Fruit fly (Drosophila melanogaster) whole organism, embryonic: ENCODE measurements around the gene Gale.

Source experiments
- Asciz ChIP-seq: fragments of 200-800 bp; sonication (Bioruptor generic); optimal IDR thresholded peaks from 2 replicates; lab custom pipeline; 2017; ENCODE audit warnings: missing biosample characterization, mild to moderate bottlenecking, missing genetic modification characterization, missing genetic modification reagents
- Atf6 ChIP-seq: fragments of 200-800 bp; sonication (Bioruptor generic); IDR thresholded peaks from 2 replicates; pipeline ENCODE4 v1.3.6; 2022; ENCODE audit warnings: missing biosample characterization, missing genetic modification characterization
- Bteb2 ChIP-seq: fragments of 200-800 bp; sonication (Bioruptor generic); optimal IDR thresholded peaks from 2 replicates; lab custom pipeline; 2016; ENCODE audit warnings: missing biosample characterization, missing genetic modification characterization
- C15 ChIP-seq: fragments of 200-800 bp; sonication (Bioruptor generic); IDR thresholded peaks from 3 replicates; pipeline ENCODE4 v1.3.6; 2022; ENCODE audit warnings: missing biosample characterization, missing genetic modification characterization
- CG10979 ChIP-seq: fragments of 200-800 bp; sonication (Bioruptor generic); optimal IDR thresholded peaks from 2 replicates; lab custom pipeline; 2018; ENCODE audit warnings: missing biosample characterization, mild to moderate bottlenecking, missing genetic modification characterization, moderate library complexity
- CG12219 ChIP-seq: fragments of 200-800 bp; sonication (Bioruptor generic); optimal IDR thresholded peaks from 3 replicates; lab custom pipeline; 2018; ENCODE audit warnings: missing biosample characterization, mild to moderate bottlenecking, missing genetic modification characterization
- CG13123 ChIP-seq: fragments of 200-800 bp; sonication (Bioruptor generic); optimal IDR thresholded peaks from 2 replicates; lab custom pipeline; 2016; ENCODE audit warnings: missing biosample characterization, missing genetic modification characterization
- CG13287 ChIP-seq: fragments of 200-800 bp; sonication (Bioruptor generic); IDR thresholded peaks from 2 replicates; pipeline ENCODE4 v1.3.6; 2022; ENCODE audit warnings: missing biosample characterization, missing genetic modification characterization; ENCODE audit not compliant: partially characterized antibody
- CG15011 ChIP-seq: fragments of 200-800 bp; sonication (Bioruptor generic); optimal IDR thresholded peaks from 3 replicates; lab custom pipeline; 2018; ENCODE audit warnings: missing biosample characterization, mild to moderate bottlenecking, missing genetic modification characterization
- CG1832 ChIP-seq: fragments of 200-800 bp; sonication (Bioruptor generic); optimal IDR thresholded peaks from 2 replicates; lab custom pipeline; 2017; ENCODE audit warnings: missing biosample characterization, mild to moderate bottlenecking, missing genetic modification characterization, inconsistent platforms
- CG18764 ChIP-seq: fragments of 200-800 bp; sonication (Bioruptor generic); optimal IDR thresholded peaks from 3 replicates; lab custom pipeline; 2016; ENCODE audit warnings: missing biosample characterization, missing genetic modification characterization
- CG2202 ChIP-seq: fragments of 200-800 bp; sonication (Bioruptor generic); optimal IDR thresholded peaks from 2 replicates; lab custom pipeline; 2018; ENCODE audit warnings: missing biosample characterization, mild to moderate bottlenecking, missing genetic modification characterization
- CG30020 ChIP-seq: fragments of 200-800 bp; optimal IDR thresholded peaks from 2 replicates; lab custom pipeline; 2019; ENCODE audit warnings: missing biosample characterization, mild to moderate bottlenecking, missing genetic modification characterization, moderate library complexity
- CG32767 ChIP-seq: fragments of 200-800 bp; sonication (Bioruptor generic); IDR thresholded peaks from 2 replicates; pipeline ENCODE4 v1.3.6; 2022; ENCODE audit warnings: missing biosample characterization, missing genetic modification characterization
- CG32772 ChIP-seq: fragments of 200-800 bp; sonication (Bioruptor generic); IDR thresholded peaks from 2 replicates; pipeline ENCODE4 v1.3.6; 2022; ENCODE audit warnings: missing biosample characterization, missing genetic modification characterization
- CG33213 ChIP-seq: fragments of 200-800 bp; sonication (Bioruptor generic); optimal IDR thresholded peaks from 3 replicates; lab custom pipeline; 2016; ENCODE audit warnings: missing biosample characterization, missing genetic modification characterization
- Chrac-16 ChIP-seq: fragments of 200-800 bp; sonication (Bioruptor generic); optimal IDR thresholded peaks from 3 replicates; lab custom pipeline; 2016; ENCODE audit warnings: missing biosample characterization, missing genetic modification characterization
- CkIIα-i1 ChIP-seq: fragments of 200-800 bp; sonication (Bioruptor generic); IDR thresholded peaks from 2 replicates; pipeline ENCODE4 v1.3.6; 2022; ENCODE audit warnings: missing biosample characterization, missing genetic modification characterization
- Doc3 ChIP-seq: fragments of 200-800 bp; sonication (Bioruptor generic); IDR thresholded peaks from 3 replicates; pipeline ENCODE4 v1.3.6; 2022; ENCODE audit warnings: missing biosample characterization, missing genetic modification characterization; ENCODE audit not compliant: partially characterized antibody
- Eip74EF ChIP-seq, 2 experiments: fragments of 200-800 bp in 1 of 2; fragments of >200 bp in 1 of 2; sonication (Bioruptor generic) in 1 of 2; optimal IDR thresholded peaks; 2 replicates each; lab custom pipeline; 2017 to 2019; ENCODE audit warnings: missing biosample characterization in 2 of 2, missing genetic modification characterization in 2 of 2, mild to moderate bottlenecking in 1 of 2, moderate library complexity in 1 of 2
- HLH3B ChIP-seq: fragments of 200-800 bp; sonication (Bioruptor generic); IDR thresholded peaks from 2 replicates; pipeline ENCODE4 v1.3.6; 2022; ENCODE audit warnings: missing biosample characterization, missing genetic modification characterization
- Hey ChIP-seq: fragments of 200-800 bp; sonication (Bioruptor generic); optimal IDR thresholded peaks from 3 replicates; lab custom pipeline; 2018; ENCODE audit warnings: missing biosample characterization, mild to moderate bottlenecking, missing genetic modification characterization
- HmgZ ChIP-seq: fragments of 200-800 bp; sonication (Bioruptor generic); optimal IDR thresholded peaks from 2 replicates; lab custom pipeline; 2018; ENCODE audit warnings: missing biosample characterization, mild to moderate bottlenecking, missing genetic modification characterization
- Hr78 ChIP-seq, 2 experiments: fragments of 200-800 bp in 1 of 2; fragments of >200 bp in 1 of 2; sonication (Bioruptor generic) in 1 of 2; optimal IDR thresholded peaks; 2 replicates each; lab custom pipeline; 2017 to 2019; ENCODE audit warnings: missing biosample characterization in 2 of 2, missing genetic modification characterization in 2 of 2, mild to moderate bottlenecking in 1 of 2, moderate library complexity in 1 of 2
- Mes4 ChIP-seq: fragments of 200-800 bp; sonication (Bioruptor generic); optimal IDR thresholded peaks from 2 replicates; lab custom pipeline; 2016; ENCODE audit warnings: missing biosample characterization, missing genetic modification characterization
- Nf-YB ChIP-seq: fragments of 200-800 bp; sonication (Bioruptor generic); optimal IDR thresholded peaks from 3 replicates; lab custom pipeline; 2019; ENCODE audit warnings: missing biosample characterization, mild to moderate bottlenecking, missing genetic modification characterization, moderate library complexity
- Ravus ChIP-seq: fragments of 200-800 bp; sonication (Bioruptor generic); IDR thresholded peaks from 2 replicates; pipeline ENCODE4 v1.3.6; 2022; ENCODE audit warnings: missing biosample characterization, missing genetic modification characterization
- Rfx ChIP-seq: fragments of 200-800 bp; sonication (Bioruptor generic); IDR thresholded peaks from 2 replicates; pipeline ENCODE4 v1.3.6; 2022; ENCODE audit warnings: missing biosample characterization, missing genetic modification characterization
- Vsx1 ChIP-seq: fragments of 200-800 bp; sonication (Bioruptor generic); optimal IDR thresholded peaks from 2 replicates; lab custom pipeline; 2017; ENCODE audit warnings: missing biosample characterization, mild to moderate bottlenecking, missing genetic modification characterization, missing genetic modification reagents
- ac ChIP-seq: fragments of 200-800 bp; sonication (Bioruptor generic); optimal IDR thresholded peaks from 3 replicates; lab custom pipeline; 2017; ENCODE audit warnings: missing biosample characterization, mild to moderate bottlenecking, missing genetic modification characterization
- ap ChIP-seq: fragments of 200-800 bp; sonication (Bioruptor generic); IDR thresholded peaks from 2 replicates; pipeline ENCODE4 v1.3.6; 2022; ENCODE audit warnings: missing biosample characterization, missing genetic modification characterization
- bigmax ChIP-seq: fragments of 200-800 bp; sonication (Bioruptor generic); optimal IDR thresholded peaks from 2 replicates; lab custom pipeline; 2018; ENCODE audit warnings: missing biosample characterization, mild to moderate bottlenecking, missing genetic modification characterization
- bsh ChIP-seq, 2 experiments: fragments of 200-800 bp; sonication (Bioruptor generic); optimal IDR thresholded peaks; 2 replicates each; lab custom pipeline; 2017 to 2018; ENCODE audit warnings: mild to moderate bottlenecking in 2 of 2, missing biosample characterization in 2 of 2, missing genetic modification characterization in 2 of 2, moderate library complexity in 1 of 2
- dpn ChIP-seq, 2 experiments: fragments of 200-800 bp; sonication (Bioruptor generic); optimal IDR thresholded peaks; 3 replicates each; lab custom pipeline; 2016; ENCODE audit warnings: missing biosample characterization in 2 of 2, missing genetic modification characterization in 2 of 2
- fd64A ChIP-seq: fragments of 200-800 bp; sonication (Bioruptor generic); optimal IDR thresholded peaks from 3 replicates; lab custom pipeline; 2018; ENCODE audit warnings: missing biosample characterization, mild to moderate bottlenecking, missing genetic modification characterization
- fd96Cb ChIP-seq: fragments of 200-800 bp; sonication (Bioruptor generic); optimal IDR thresholded peaks from 2 replicates; lab custom pipeline; 2018; ENCODE audit warnings: missing biosample characterization, mild to moderate bottlenecking, missing genetic modification characterization, moderate library complexity
- fru ChIP-seq: fragments of >200 bp; optimal IDR thresholded peaks from 2 replicates; lab custom pipeline; 2017
- gro ChIP-seq: fragments of 200-800 bp; sonication (Bioruptor generic); optimal IDR thresholded peaks from 2 replicates; lab custom pipeline; 2016; ENCODE audit warnings: missing biosample characterization, missing genetic modification characterization
- lab ChIP-seq: fragments of 200-800 bp; sonication (Bioruptor generic); optimal IDR thresholded peaks from 3 replicates; lab custom pipeline; 2017; ENCODE audit warnings: missing biosample characterization, missing genetic modification characterization, mild to moderate bottlenecking, moderate library complexity, missing genetic modification reagents
- nerfin-1 ChIP-seq: fragments of 200-800 bp; sonication (Bioruptor generic); optimal IDR thresholded peaks from 3 replicates; lab custom pipeline; 2019; ENCODE audit warnings: missing biosample characterization, mild to moderate bottlenecking, missing genetic modification characterization, moderate library complexity
- pzg ChIP-seq: fragments of 200-800 bp; sonication (Bioruptor generic); optimal IDR thresholded peaks from 3 replicates; lab custom pipeline; 2018; ENCODE audit warnings: missing biosample characterization, mild to moderate bottlenecking, missing genetic modification characterization, moderate library complexity
- schlank ChIP-seq: fragments of 200-800 bp; sonication (Bioruptor generic); optimal IDR thresholded peaks from 2 replicates; lab custom pipeline; 2018; ENCODE audit warnings: missing biosample characterization, mild to moderate bottlenecking, missing genetic modification characterization
- sens-2 ChIP-seq: fragments of 200-800 bp; sonication (Bioruptor generic); IDR thresholded peaks from 2 replicates; pipeline ENCODE4 v1.3.6; 2022; ENCODE audit warnings: missing biosample characterization, missing genetic modification characterization
- ssp ChIP-seq: fragments of 200-800 bp; sonication (Bioruptor generic); IDR thresholded peaks from 2 replicates; pipeline ENCODE4 v1.3.6; 2022; ENCODE audit warnings: missing biosample characterization, missing genetic modification characterization

The Gale gene

DNA sequence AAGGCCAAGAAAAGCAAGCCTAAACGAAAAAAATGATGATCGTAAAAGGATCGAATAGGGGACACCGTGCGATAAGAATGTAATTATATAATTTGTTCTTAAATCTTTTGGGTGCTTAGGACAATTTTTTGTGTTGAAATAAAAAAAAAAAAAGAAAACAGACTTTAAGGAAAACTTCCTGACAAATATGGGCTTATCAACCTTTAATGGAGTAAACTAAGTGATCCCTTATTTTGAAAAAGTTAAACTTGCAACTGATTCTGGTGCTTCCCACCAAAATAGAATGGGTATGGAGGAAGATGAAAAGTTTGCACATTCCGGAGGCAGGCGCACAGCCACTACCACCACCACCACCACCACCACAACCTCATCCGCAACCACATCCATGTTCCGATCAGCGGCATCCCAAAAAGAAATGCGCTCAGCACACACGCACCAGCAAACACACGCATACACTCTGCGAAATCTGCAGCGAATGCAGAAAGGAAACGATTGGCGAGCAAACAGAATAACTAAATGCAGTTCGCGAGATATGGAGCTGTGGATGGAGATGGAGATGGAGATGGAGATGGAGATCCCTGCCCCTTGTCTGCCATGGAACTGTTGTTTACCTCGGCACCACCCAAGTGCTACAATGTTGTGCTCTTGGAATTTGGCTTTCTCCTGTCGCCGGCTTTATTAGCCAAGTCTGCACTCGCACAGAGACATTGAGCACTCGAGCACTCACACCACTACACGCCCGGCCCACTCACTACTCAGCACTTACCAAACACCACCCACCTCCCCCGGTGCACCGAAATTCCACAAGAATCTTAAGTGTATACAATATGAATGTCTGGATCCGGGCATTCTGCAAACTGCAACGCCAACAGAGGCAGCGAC is 28.7 kb upstream of the Gale start (continued):
- no peak for TF ChIP-seq Hr78 (GFP tag; optimal IDR thresholded peaks at IDR 0.05; lab: Kevin White, UChicago)

DNA sequence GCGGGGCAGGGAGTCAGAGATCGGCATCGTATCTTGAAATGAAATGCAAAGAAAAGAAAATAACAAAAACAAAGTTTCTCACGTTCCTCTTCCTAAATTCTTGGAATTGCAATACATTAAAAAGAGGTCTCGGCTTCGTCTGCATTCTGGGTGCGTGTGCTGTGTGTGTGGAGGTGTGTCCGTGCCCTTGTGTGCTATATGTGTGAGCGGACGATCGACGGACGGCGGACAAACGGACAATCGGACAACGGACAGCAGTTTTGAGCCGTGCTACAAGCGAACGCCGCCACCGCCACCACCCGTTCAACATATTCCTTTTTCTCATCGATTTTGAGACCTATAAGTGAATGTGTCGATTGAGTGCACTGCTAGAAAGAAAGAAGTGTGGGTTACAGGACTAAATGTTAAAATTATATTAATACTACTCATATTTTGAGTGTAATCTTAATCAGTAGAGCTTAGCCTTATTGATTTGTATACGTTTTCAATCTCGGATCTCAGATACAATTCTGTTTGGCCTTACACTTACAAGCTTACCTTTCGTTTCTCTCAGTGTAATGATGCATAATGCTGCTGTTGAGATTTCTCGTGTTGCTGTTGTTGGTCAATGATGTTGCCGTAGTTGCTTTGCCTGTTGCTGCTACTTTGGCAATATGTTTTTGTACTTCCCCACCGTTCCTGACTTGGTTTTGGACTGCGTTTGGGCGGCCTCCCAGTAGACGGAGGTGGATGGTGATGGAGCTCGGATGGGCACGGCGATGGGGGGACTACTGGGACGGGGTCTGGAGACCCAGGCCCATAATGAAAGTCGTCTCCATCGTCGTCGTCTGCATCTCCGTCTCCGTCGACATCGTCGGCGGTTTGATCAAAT is 27.0 kb upstream of the Gale start:
- peak; percentile 60 for TF ChIP-seq sens-2 (GFP tag; lab: Robert Waterston, UW)
- TF ChIP-seq CG32772, result peak; percentile 58
- no peak for TF ChIP-seq CG1832 (GFP tag; lab: Kevin White, UChicago)
- TF ChIP-seq CG13123 (GFP tag; lab: Kevin White, UChicago), result peak; percentile 63
- no peak for TF ChIP-seq Rfx (GFP tag; lab: Robert Waterston, UW)
- peak; percentile 80 for TF ChIP-seq nerfin-1
- peak; percentile 52 for TF ChIP-seq CG15011
- TF ChIP-seq CG13287 (GFP tag; lab: Robert Waterston, UW), result no peak
- no peak for TF ChIP-seq C15 (GFP tag; lab: Robert Waterston, UW)
- peak; percentile 71 for TF ChIP-seq fd64A (GFP tag; lab: Kevin White, UChicago)
- no peak for TF ChIP-seq Doc3 (GFP tag; lab: Robert Waterston, UW)
- no peak for TF ChIP-seq pzg (GFP tag; lab: Kevin White, UChicago)
- TF ChIP-seq lab, result peak; percentile 36
- TF ChIP-seq Atf6 (GFP tag; lab: Robert Waterston, UW), result no peak
- peak; percentile 97 for TF ChIP-seq ac
- TF ChIP-seq fru (lab: Kevin White, UChicago), result no peak
- TF ChIP-seq fd96Cb (tag; lab: Kevin White, UChicago), result peak; percentile 83
- peak; percentile 90 to 92 for TF ChIP-seq bsh (GFP tag; optimal IDR thresholded peaks at IDR 0.05; lab: Kevin White, UChicago)
- TF ChIP-seq HmgZ, result peak; percentile 10
- peak in 1 of 2 experiments; percentile 43 for TF ChIP-seq Eip74EF (GFP tag; optimal IDR thresholded peaks at IDR 0.05; lab: Kevin White, UChicago)
- TF ChIP-seq Chrac-16 (GFP tag; lab: Kevin White, UChicago), result peak; percentile 89
- TF ChIP-seq ssp, result peak; percentile 42
- no peak for TF ChIP-seq Ravus (GFP tag; lab: Robert Waterston, UW)
- peak; percentile 93 for TF ChIP-seq CG2202
- no peak for TF ChIP-seq schlank (tag; lab: Kevin White, UChicago)
- TF ChIP-seq ap (GFP tag; lab: Robert Waterston, UW), result no peak
- TF ChIP-seq CG10979, result peak; percentile 95
- no peak for TF ChIP-seq Bteb2 (GFP tag; lab: Kevin White, UChicago)
- TF ChIP-seq CG32767, result peak; percentile 56; the same call in 1 of the 2 replicates
- peak; percentile 81 for TF ChIP-seq CG12219
- peak; percentile 71 for TF ChIP-seq Mes4 (GFP tag; lab: Kevin White, UChicago)
- no peak for TF ChIP-seq bigmax (GFP tag; lab: Kevin White, UChicago)
- TF ChIP-seq Vsx1 (GFP tag; lab: Kevin White, UChicago), result peak; percentile 55
- no peak for TF ChIP-seq CkIIα-i1 (GFP tag; lab: Robert Waterston, UW)
- no peak for TF ChIP-seq Hey
- no peak for TF ChIP-seq gro (GFP tag; lab: Kevin White, UChicago)
- peak; percentile 62 for TF ChIP-seq CG18764
- peak; percentile 50 to 64 for TF ChIP-seq dpn (GFP tag; optimal IDR thresholded peaks at IDR 0.05; lab: Kevin White, UChicago)
- TF ChIP-seq CG30020 (tag; lab: Kevin White, UChicago), result peak; percentile 49
- TF ChIP-seq Nf-YB (GFP tag; lab: Kevin White, UChicago), result peak; percentile 69
- TF ChIP-seq CG33213 (GFP tag; lab: Kevin White, UChicago), result peak; percentile 28
- TF ChIP-seq Asciz (GFP tag; lab: Kevin White, UChicago), result peak; percentile 64
- peak; percentile 53 for TF ChIP-seq HLH3B
